Worm (Caenorhabditis elegans): ENCODE data around the gene M03E7.1.

ce11 chrV:5619372-5619771, 2.1 kb upstream of the M03E7.1 start:
- TF ChIP-seq snpc-1.3 (tag; optimal IDR thresholded peaks at IDR 0.05; ENCODE audit: insufficient read depth) (no peak), F57A8.1 (GFP tag; optimal IDR thresholded peaks at IDR 0.05) (no peak), hmg-1.2 (GFP tag; IDR thresholded peaks at IDR 0.05) (no peak), him-1 (tag; optimal IDR thresholded peaks at IDR 0.05) (no peak), nhr-90 (tag; optimal IDR thresholded peaks at IDR 0.05) (no peak), egl-44 (GFP tag; IDR thresholded peaks at IDR 0.05) (no peak), bed-1 (GFP tag; IDR thresholded peaks at IDR 0.05) (no peak)
